Worm (Caenorhabditis elegans) whole organism, early embryonic: ENCODE results near the gene srh-209.

Source experiments
- B0310.2 ChIP-seq: sonication (generic microtip); optimal IDR thresholded peaks from 2 replicates; lab custom pipeline; 2016; ENCODE audit warnings: mild to moderate bottlenecking, missing genetic modification characterization, missing compliant biosample characterization
- F13C5.2 ChIP-seq: sonication (generic microtip); optimal IDR thresholded peaks from 2 replicates; lab custom pipeline; 2017; ENCODE audit warnings: mild to moderate bottlenecking, missing genetic modification characterization, inconsistent platforms, missing compliant biosample characterization
- aly-1 ChIP-seq: sonication (generic microtip); optimal IDR thresholded peaks from 2 replicates; lab custom pipeline; 2016; ENCODE audit warnings: missing genetic modification characterization, missing compliant biosample characterization
- ama-1 ChIP-seq: fragments of 150-350 bp; optimal IDR thresholded peaks from 2 replicates; lab custom pipeline; 2014
- ceh-13 ChIP-seq: fragments of 200-800 bp; sonication (Bioruptor generic); optimal IDR thresholded peaks from 2 replicates; lab custom pipeline; 2018; ENCODE audit warnings: mild to moderate bottlenecking, missing genetic modification characterization, missing compliant biosample characterization
- ceh-36 ChIP-seq: sonication (generic microtip); optimal IDR thresholded peaks from 2 replicates; lab custom pipeline; 2016; ENCODE audit warnings: missing genetic modification characterization, inconsistent platforms, missing compliant biosample characterization
- ets-7 ChIP-seq: sonication (generic microtip); optimal IDR thresholded peaks from 2 replicates; lab custom pipeline; 2016; ENCODE audit warnings: missing genotype, missing genetic modification characterization, missing compliant biosample characterization
- flt-1 ChIP-seq: fragments of 200-800 bp; sonication (Bioruptor generic); IDR thresholded peaks from 2 replicates; pipeline ENCODE4 v1.3.6; 2022; ENCODE audit warnings: missing genetic modification characterization, missing compliant biosample characterization
- hmbx-1 ChIP-seq: sonication (generic microtip); optimal IDR thresholded peaks from 2 replicates; lab custom pipeline; 2016; ENCODE audit warnings: mild to moderate bottlenecking, missing genetic modification characterization, missing compliant biosample characterization
- hmg-4 ChIP-seq: fragments of 200-800 bp; sonication (Bioruptor generic); optimal IDR thresholded peaks from 2 replicates; lab custom pipeline; 2018; ENCODE audit warnings: mild to moderate bottlenecking, missing genetic modification characterization, missing compliant biosample characterization
- hnd-1 ChIP-seq: sonication (generic microtip); optimal IDR thresholded peaks from 2 replicates; lab custom pipeline; 2016; ENCODE audit warnings: missing genetic modification characterization, missing compliant biosample characterization
- pes-1 ChIP-seq: fragments of 200-800 bp; sonication (Bioruptor generic); IDR thresholded peaks from 2 replicates; pipeline ENCODE4 v1.3.6; 2022; ENCODE audit warnings: missing genetic modification reagents, missing genetic modification characterization, missing compliant biosample characterization
- scrt-1 ChIP-seq: fragments of 200-800 bp; sonication (Bioruptor generic); IDR thresholded peaks from 2 replicates; pipeline ENCODE4 v1.3.6; 2022; ENCODE audit warnings: missing genetic modification characterization, missing compliant biosample characterization
- sea-1 ChIP-seq: fragments of 200-800 bp; sonication (Bioruptor generic); conservative IDR thresholded peaks from 2 replicates; pipeline ENCODE4 v1.3.6; 2022; ENCODE audit warnings: missing genetic modification characterization, missing compliant biosample characterization
- tbx-11 ChIP-seq: fragments of 200-800 bp; sonication (Bioruptor generic); IDR thresholded peaks from 2 replicates; pipeline ENCODE4 v1.3.6; 2022; ENCODE audit warnings: missing genetic modification characterization, missing compliant biosample characterization
- tbx-37 ChIP-seq: fragments of 200-800 bp; sonication (Bioruptor generic); conservative IDR thresholded peaks from 2 replicates; pipeline ENCODE4 v1.3.6; 2022; ENCODE audit warnings: missing genetic modification reagents, missing genetic modification characterization, missing compliant biosample characterization
- tra-4 ChIP-seq: sonication (generic microtip); optimal IDR thresholded peaks from 2 replicates; lab custom pipeline; 2017; ENCODE audit warnings: missing genetic modification characterization, missing compliant biosample characterization

Gene srh-209

DNA sequence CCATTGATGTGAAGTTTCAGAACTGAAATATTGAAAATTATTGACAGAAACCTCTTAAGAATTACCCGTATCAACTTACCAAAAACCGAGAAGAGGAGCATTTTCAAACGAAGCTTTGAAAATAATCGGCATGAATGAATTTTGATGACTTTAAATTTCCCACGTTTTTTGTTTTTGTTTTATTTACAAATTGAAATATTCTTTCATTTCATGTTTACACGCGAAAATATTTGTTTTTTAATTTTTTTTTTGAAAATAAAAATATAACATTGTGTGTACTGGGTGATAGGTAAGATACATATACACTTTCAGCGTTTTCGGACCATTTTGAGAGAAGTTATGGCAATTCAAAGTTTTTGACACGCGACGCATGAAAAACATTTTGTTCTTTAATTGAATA is 9.0 kb downstream of the srh-209 start, which contains the start of gene Y51A2B.9:
Y51A2B.9 (minus strand) TSS at position 101 of the 400 bp plus-strand sequence.
- no peak for TF ChIP-seq flt-1 (GFP tag; lab: Robert Waterston, UW)
- no peak for TF ChIP-seq ets-7 (tag; lab: Kevin White, UChicago)
- TF ChIP-seq hmbx-1 (tag; lab: Kevin White, UChicago), result no peak
- TF ChIP-seq sea-1 (GFP tag; lab: Robert Waterston, UW), result no peak
- no peak for TF ChIP-seq hnd-1
- no peak for TF ChIP-seq ama-1 (lab: Kevin White, UChicago)
- no peak for TF ChIP-seq hmg-4
- TF ChIP-seq scrt-1, result no peak
- TF ChIP-seq ceh-13 (GFP tag; lab: Kevin White, UChicago), result no peak
- no peak for TF ChIP-seq B0310.2 (tag; lab: Kevin White, UChicago)
- no peak for TF ChIP-seq tbx-11
- TF ChIP-seq aly-1 (tag; lab: Kevin White, UChicago), result no peak
- no peak for TF ChIP-seq F13C5.2 (tag; lab: Kevin White, UChicago)
- no peak for TF ChIP-seq ceh-36 (tag; lab: Kevin White, UChicago)
- TF ChIP-seq tbx-37 (GFP tag; lab: Robert Waterston, UW), result no peak
- no peak for TF ChIP-seq pes-1
- TF ChIP-seq tra-4 (tag; lab: Kevin White, UChicago), result no peak

DNA sequence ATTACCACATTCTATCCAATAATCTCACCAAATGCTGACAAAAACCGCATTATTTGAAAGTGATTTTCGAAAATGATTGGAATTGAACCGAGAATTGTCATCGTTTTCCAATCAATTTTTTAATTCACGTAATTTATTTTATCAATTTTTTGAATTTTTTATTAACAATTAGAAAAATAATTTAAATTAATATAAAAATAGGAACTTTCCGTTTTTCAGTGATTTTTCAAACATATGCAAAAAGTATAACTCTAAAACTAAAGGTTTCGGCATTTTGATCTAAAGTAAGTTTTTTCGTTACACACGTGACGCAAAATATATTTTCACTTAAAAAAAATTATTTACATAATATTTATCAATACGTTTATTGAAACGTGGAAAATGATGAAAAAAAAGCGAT is 10.5 kb downstream of the srh-209 start, which contains the start of gene Y51A2B.6:
Y51A2B.6 (minus strand) TSS at position 101 of the 400 bp plus-strand sequence.
- TF ChIP-seq ceh-36 (tag; lab: Kevin White, UChicago), result no peak
- TF ChIP-seq F13C5.2 (tag; lab: Kevin White, UChicago), result no peak
- no peak for TF ChIP-seq tbx-11
- no peak for TF ChIP-seq B0310.2 (tag; lab: Kevin White, UChicago)
- no peak for TF ChIP-seq hnd-1
- no peak for TF ChIP-seq sea-1 (GFP tag; lab: Robert Waterston, UW)
- TF ChIP-seq ets-7 (tag; lab: Kevin White, UChicago), result no peak
- TF ChIP-seq aly-1 (tag; lab: Kevin White, UChicago), result no peak
- no peak for TF ChIP-seq ceh-13 (GFP tag; lab: Kevin White, UChicago)
- TF ChIP-seq hmg-4, result no peak
- no peak for TF ChIP-seq pes-1
- TF ChIP-seq tbx-37 (GFP tag; lab: Robert Waterston, UW), result no peak
- no peak for TF ChIP-seq ama-1 (lab: Kevin White, UChicago)
- TF ChIP-seq flt-1 (GFP tag; lab: Robert Waterston, UW), result no peak
- TF ChIP-seq tra-4 (tag; lab: Kevin White, UChicago), result no peak
- no peak for TF ChIP-seq scrt-1

ce11 chrV:18389046-18389445 is 15.6 kb downstream of the srh-209 start, which contains the start of the genes Y51A2B.4 and Y51A2B.5:
Gene Y51A2B.4 (minus strand): TSS chrV:18389146.
Gene Y51A2B.5 (plus strand): TSS chrV:18389277.
- TF ChIP-seq ets-7 (tag; lab: Kevin White, UChicago), result no peak
- no peak for TF ChIP-seq scrt-1
- TF ChIP-seq hmg-4, result no peak
- no peak for TF ChIP-seq B0310.2 (tag; lab: Kevin White, UChicago)
- TF ChIP-seq flt-1 (GFP tag; lab: Robert Waterston, UW), result no peak
- no peak for TF ChIP-seq ceh-13 (GFP tag; lab: Kevin White, UChicago)
- TF ChIP-seq hmbx-1 (tag; lab: Kevin White, UChicago), result no peak

- no peak for TF ChIP-seq ceh-36 (tag; lab: Kevin White, UChicago)
- TF ChIP-seq pes-1, result no peak
- TF ChIP-seq ceh-13 (GFP tag; lab: Kevin White, UChicago), result no peak
- TF ChIP-seq aly-1 (tag; lab: Kevin White, UChicago), result no peak
- no peak for TF ChIP-seq tbx-11
- TF ChIP-seq ama-1 (lab: Kevin White, UChicago), result no peak
- TF ChIP-seq tbx-37 (GFP tag; lab: Robert Waterston, UW), result no peak
- no peak for TF ChIP-seq flt-1 (GFP tag; lab: Robert Waterston, UW)
- TF ChIP-seq sea-1 (GFP tag; lab: Robert Waterston, UW), result no peak
- TF ChIP-seq B0310.2 (tag; lab: Kevin White, UChicago), result no peak
- no peak for TF ChIP-seq hmbx-1 (tag; lab: Kevin White, UChicago)
- TF ChIP-seq F13C5.2 (tag; lab: Kevin White, UChicago), result no peak
- no peak for TF ChIP-seq ets-7 (tag; lab: Kevin White, UChicago)
- TF ChIP-seq scrt-1, result no peak
- TF ChIP-seq hmg-4, result no peak
- no peak for TF ChIP-seq hnd-1
Measured at ce11 chrV:18382590-18382989, 22.1 kb downstream of the srh-209 start, which contains the start of gene nhr-288. Gene nhr-288 (minus strand): TSS chrV:18382690.

- TF ChIP-seq hmbx-1 (tag; lab: Kevin White, UChicago) (no peak), ceh-13 (GFP tag; lab: Kevin White, UChicago) (no peak), tbx-37 (GFP tag; lab: Robert Waterston, UW) (no peak), flt-1 (GFP tag; lab: Robert Waterston, UW) (no peak), B0310.2 (tag; lab: Kevin White, UChicago) (no peak)
Measured at ce11 chrV:18378819-18379218, 25.8 kb downstream of the srh-209 start, which contains the start of gene Y51A2B.8. Gene Y51A2B.8 (plus strand): TSS chrV:18379119.

DNA sequence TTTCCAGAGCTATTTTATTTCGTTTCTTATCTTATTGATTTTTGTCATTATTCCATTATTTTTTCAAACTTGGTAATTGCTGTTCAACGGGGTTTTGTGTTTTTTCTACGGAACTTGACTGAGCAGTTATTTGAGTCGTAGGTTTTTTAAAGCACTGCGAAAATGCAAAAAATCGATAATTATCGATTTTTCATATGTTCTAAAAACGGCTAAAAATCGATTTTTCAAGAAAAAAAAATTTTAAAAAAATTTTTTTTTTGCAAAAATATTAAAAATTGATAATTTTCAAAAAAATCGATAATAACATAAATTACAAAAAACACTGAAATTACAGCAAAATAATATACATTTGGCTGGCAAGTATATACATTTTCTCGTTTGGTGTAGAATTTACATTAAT is 29.1 kb downstream of the srh-209 start:
- TF ChIP-seq ama-1 (lab: Kevin White, UChicago), result no peak
- TF ChIP-seq hmg-4, result no peak
- TF ChIP-seq scrt-1, result no peak
- TF ChIP-seq aly-1 (tag; lab: Kevin White, UChicago), result no peak
- no peak for TF ChIP-seq tbx-37 (GFP tag; lab: Robert Waterston, UW)
- TF ChIP-seq tbx-11, result no peak
- TF ChIP-seq ceh-36 (tag; lab: Kevin White, UChicago), result no peak
- no peak for TF ChIP-seq B0310.2 (tag; lab: Kevin White, UChicago)
- TF ChIP-seq hmbx-1 (tag; lab: Kevin White, UChicago), result no peak
- TF ChIP-seq hnd-1, result no peak
- TF ChIP-seq tra-4 (tag; lab: Kevin White, UChicago), result no peak

DNA sequence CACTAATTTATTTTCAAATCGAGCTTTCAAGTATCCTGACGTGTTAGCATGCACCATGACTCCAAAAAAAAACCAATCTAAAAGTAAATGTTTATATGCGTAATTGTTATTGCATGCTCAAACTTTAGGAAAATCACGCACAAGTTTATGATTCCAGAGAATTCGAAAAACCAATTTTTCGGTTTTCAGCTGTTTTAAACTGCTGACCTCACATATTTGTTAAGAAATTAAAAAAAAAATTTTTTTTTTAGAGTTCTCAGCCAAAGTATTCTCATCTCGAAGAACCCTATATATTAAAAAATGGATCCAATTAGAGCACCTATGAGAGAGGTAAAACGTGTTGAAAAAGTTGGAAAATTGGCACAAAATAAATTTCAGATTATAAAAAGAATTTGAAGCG is 30.5 kb downstream of the srh-209 start, which contains the start of gene Y51A2B.2:
Y51A2B.2 (plus strand) TSS at position 301 of the 400 bp plus-strand sequence.
- TF ChIP-seq hmbx-1 (tag; lab: Kevin White, UChicago) (no peak), tbx-37 (GFP tag; lab: Robert Waterston, UW) (no peak), B0310.2 (tag; lab: Kevin White, UChicago) (no peak), hnd-1 (no peak), flt-1 (GFP tag; lab: Robert Waterston, UW) (no peak), ama-1 (lab: Kevin White, UChicago) (no peak), F13C5.2 (tag; lab: Kevin White, UChicago) (no peak), hmg-4 (no peak), ets-7 (tag; lab: Kevin White, UChicago) (no peak)
